Fruit fly (Drosophila melanogaster) whole organism, embryonic: Measurements from ENCODE around the gene r2d2.

Source experiments
- Atf6 ChIP-seq: fragments of 200-800 bp; sonication (Bioruptor generic); IDR thresholded peaks from 2 replicates; pipeline ENCODE4 v1.3.6; 2022; ENCODE audit warnings: missing biosample characterization, missing genetic modification characterization
- CG12071 ChIP-seq: fragments of 200-800 bp; sonication (Bioruptor generic); optimal IDR thresholded peaks from 3 replicates; lab custom pipeline; 2018; ENCODE audit warnings: missing biosample characterization, mild to moderate bottlenecking, missing genetic modification characterization
- CG14710 ChIP-seq: fragments of 200-800 bp; sonication (Bioruptor generic); optimal IDR thresholded peaks from 3 replicates; lab custom pipeline; 2019; ENCODE audit warnings: missing biosample characterization, mild to moderate bottlenecking, missing genetic modification characterization, moderate library complexity
- CG16815 ChIP-seq: fragments of 200-800 bp; sonication (Bioruptor generic); optimal IDR thresholded peaks from 3 replicates; lab custom pipeline; 2017; ENCODE audit warnings: missing biosample characterization, mild to moderate bottlenecking, missing genetic modification characterization
- CG17328 ChIP-seq: fragments of 200-800 bp; sonication (Bioruptor generic); IDR thresholded peaks from 2 replicates; pipeline ENCODE4 v1.3.6; 2022; ENCODE audit warnings: missing biosample characterization, missing genetic modification characterization
- CG17829 ChIP-seq: fragments of 200-800 bp; optimal IDR thresholded peaks from 2 replicates; lab custom pipeline; 2019; ENCODE audit warnings: missing biosample characterization, mild to moderate bottlenecking, missing genetic modification characterization, moderate library complexity
- CG2712 ChIP-seq: fragments of 200-800 bp; optimal IDR thresholded peaks from 3 replicates; lab custom pipeline; 2019; ENCODE audit warnings: missing biosample characterization, mild to moderate bottlenecking, missing genetic modification characterization, moderate library complexity
- CG32767 ChIP-seq: fragments of 200-800 bp; sonication (Bioruptor generic); IDR thresholded peaks from 2 replicates; pipeline ENCODE4 v1.3.6; 2022; ENCODE audit warnings: missing biosample characterization, missing genetic modification characterization
- CG3281 ChIP-seq: fragments of 200-800 bp; sonication (Bioruptor generic); optimal IDR thresholded peaks from 3 replicates; lab custom pipeline; 2017; ENCODE audit warnings: missing biosample characterization, mild to moderate bottlenecking, missing genetic modification characterization
- CG6254 ChIP-seq: fragments of 200-800 bp; sonication (Bioruptor generic); optimal IDR thresholded peaks from 3 replicates; lab custom pipeline; 2017; ENCODE audit warnings: mild to moderate bottlenecking, missing biosample characterization, missing genetic modification reagents, missing genetic modification characterization
- CG6813 ChIP-seq: fragments of 200-800 bp; sonication (Bioruptor generic); optimal IDR thresholded peaks from 2 replicates; lab custom pipeline; 2017; ENCODE audit warnings: missing biosample characterization, missing genetic modification characterization, mild to moderate bottlenecking, moderate library complexity, missing genetic modification reagents
- CG7271 ChIP-seq: fragments of 200-800 bp; sonication (Bioruptor generic); optimal IDR thresholded peaks from 2 replicates; lab custom pipeline; 2018; ENCODE audit warnings: missing biosample characterization, mild to moderate bottlenecking, missing genetic modification characterization, moderate library complexity
- CG7556 ChIP-seq: fragments of 200-800 bp; sonication (Bioruptor generic); optimal IDR thresholded peaks from 2 replicates; lab custom pipeline; 2017; ENCODE audit warnings: missing biosample characterization, mild to moderate bottlenecking, missing genetic modification characterization
- CG9817 ChIP-seq: fragments of 200-800 bp; sonication (Bioruptor generic); optimal IDR thresholded peaks from 2 replicates; lab custom pipeline; 2018; ENCODE audit warnings: missing biosample characterization, mild to moderate bottlenecking, missing genetic modification characterization, moderate library complexity
- CG9932 ChIP-seq: fragments of 200-800 bp; sonication (Bioruptor generic); IDR thresholded peaks from 2 replicates; pipeline ENCODE4 v1.3.6; 2022; ENCODE audit warnings: missing biosample characterization, missing genetic modification characterization
- Dip3 ChIP-seq: fragments of 200-800 bp; sonication (Bioruptor generic); optimal IDR thresholded peaks from 3 replicates; lab custom pipeline; 2016; ENCODE audit warnings: missing biosample characterization, missing genetic modification characterization
- Drgx ChIP-seq: fragments of 200-800 bp; sonication (Bioruptor generic); IDR thresholded peaks from 2 replicates; pipeline ENCODE4 v1.3.6; 2022; ENCODE audit warnings: missing biosample characterization, missing genetic modification characterization
- Fer1 ChIP-seq: fragments of 200-800 bp; sonication (Bioruptor generic); optimal IDR thresholded peaks from 2 replicates; lab custom pipeline; 2017; ENCODE audit warnings: missing biosample characterization, mild to moderate bottlenecking, missing genetic modification characterization
- Fer3 ChIP-seq: fragments of 200-800 bp; sonication (Bioruptor generic); optimal IDR thresholded peaks from 2 replicates; lab custom pipeline; 2018; ENCODE audit warnings: missing biosample characterization, mild to moderate bottlenecking, missing genetic modification characterization, moderate library complexity
- HLH3B ChIP-seq: fragments of 200-800 bp; sonication (Bioruptor generic); IDR thresholded peaks from 2 replicates; pipeline ENCODE4 v1.3.6; 2022; ENCODE audit warnings: missing biosample characterization, missing genetic modification characterization
- MBD-R2 ChIP-seq: fragments of 200-800 bp; sonication (Bioruptor generic); IDR thresholded peaks from 2 replicates; pipeline ENCODE4 v1.3.6; 2022; ENCODE audit warnings: missing biosample characterization, missing genetic modification characterization
- Ptx1 ChIP-seq: fragments of 200-800 bp; sonication (Bioruptor generic); IDR thresholded peaks from 2 replicates; pipeline ENCODE4 v1.3.6; 2022; ENCODE audit warnings: missing biosample characterization, missing genetic modification characterization
- Sox100B ChIP-seq: fragments of 200-800 bp; sonication (Bioruptor generic); optimal IDR thresholded peaks from 3 replicates; lab custom pipeline; 2018; ENCODE audit warnings: missing biosample characterization, mild to moderate bottlenecking, missing genetic modification characterization
- Sox102F ChIP-seq: fragments of 200-800 bp; sonication (Bioruptor generic); optimal IDR thresholded peaks from 2 replicates; lab custom pipeline; 2018; ENCODE audit warnings: missing biosample characterization, mild to moderate bottlenecking, missing genetic modification characterization, moderate library complexity
- Xrp1 ChIP-seq: fragments of 200-800 bp; sonication (Bioruptor generic); IDR thresholded peaks from 2 replicates; pipeline ENCODE4 v1.3.6; 2022; ENCODE audit warnings: missing biosample characterization, missing genetic modification characterization
- az2 ChIP-seq: fragments of 200-800 bp; sonication (Bioruptor generic); optimal IDR thresholded peaks from 3 replicates; lab custom pipeline; 2016; ENCODE audit warnings: missing biosample characterization, missing genetic modification characterization
- ci ChIP-seq: fragments of 200-800 bp; sonication (Bioruptor generic); IDR thresholded peaks from 3 replicates; pipeline ENCODE4 v1.3.6; 2022; ENCODE audit warnings: missing biosample characterization, missing genetic modification characterization
- corto ChIP-seq: fragments of 200-800 bp; sonication (Bioruptor generic); optimal IDR thresholded peaks from 2 replicates; lab custom pipeline; 2016; ENCODE audit warnings: missing biosample characterization, mild to moderate bottlenecking, missing genetic modification characterization, moderate library complexity
- dmrt99B ChIP-seq: fragments of 200-800 bp; sonication (Bioruptor generic); optimal IDR thresholded peaks from 2 replicates; lab custom pipeline; 2018; ENCODE audit warnings: missing biosample characterization, mild to moderate bottlenecking, missing genetic modification characterization, moderate library complexity
- dysf ChIP-seq: fragments of 200-800 bp; sonication (Bioruptor generic); IDR thresholded peaks from 3 replicates; pipeline ENCODE4 v1.3.6; 2022; ENCODE audit warnings: missing biosample characterization, missing genetic modification characterization
- gem ChIP-seq: fragments of 200-800 bp; sonication (Bioruptor generic); optimal IDR thresholded peaks from 2 replicates; lab custom pipeline; 2019; ENCODE audit warnings: missing biosample characterization, mild to moderate bottlenecking, missing genetic modification characterization, moderate library complexity
- gro ChIP-seq: fragments of 200-800 bp; sonication (Bioruptor generic); optimal IDR thresholded peaks from 2 replicates; lab custom pipeline; 2016; ENCODE audit warnings: missing biosample characterization, missing genetic modification characterization
- insv ChIP-seq, 2 experiments: fragments of 200-800 bp; sonication (Bioruptor generic); optimal IDR thresholded peaks; 3 replicates each; lab custom pipeline; 2016 to 2018; ENCODE audit warnings: missing biosample characterization in 2 of 2, missing genetic modification characterization in 2 of 2
- lab ChIP-seq: fragments of 200-800 bp; sonication (Bioruptor generic); optimal IDR thresholded peaks from 3 replicates; lab custom pipeline; 2017; ENCODE audit warnings: missing biosample characterization, missing genetic modification characterization, mild to moderate bottlenecking, moderate library complexity, missing genetic modification reagents
- lola ChIP-seq, 3 experiments: fragments of >200 bp in 2 of 3; fragments of 200-800 bp in 1 of 3; sonication (Bioruptor generic) in 1 of 3; optimal IDR thresholded peaks; 2 replicates each; lab custom pipeline; 2017 to 2019; ENCODE audit warnings: missing biosample characterization in 3 of 3, missing genetic modification characterization in 3 of 3, mild to moderate bottlenecking in 1 of 3, moderate library complexity in 1 of 3
- nmo ChIP-seq: fragments of 200-800 bp; sonication (Bioruptor generic); optimal IDR thresholded peaks from 2 replicates; lab custom pipeline; 2018; ENCODE audit warnings: missing biosample characterization, mild to moderate bottlenecking, missing genetic modification characterization, moderate library complexity
- org-1 ChIP-seq: fragments of 200-800 bp; sonication (Bioruptor generic); optimal IDR thresholded peaks from 2 replicates; lab custom pipeline; 2017; ENCODE audit warnings: missing biosample characterization, missing genetic modification characterization
- phol ChIP-seq: fragments of 200-800 bp; sonication (Bioruptor generic); optimal IDR thresholded peaks from 3 replicates; lab custom pipeline; 2018; ENCODE audit warnings: missing biosample characterization, mild to moderate bottlenecking, missing genetic modification characterization, moderate library complexity
- prd ChIP-seq, 3 experiments: fragments of >200 bp in 2 of 3; fragments of 200-800 bp in 1 of 3; sonication (Bioruptor generic) in 1 of 3; optimal IDR thresholded peaks in 2 of 3; IDR thresholded peaks in 1 of 3; 2 replicates in 2 of 3; 3 replicates in 1 of 3; pipeline versions ENCODE4 v1.3.6 to Lab custom; 2017 to 2022; ENCODE audit warnings: missing biosample characterization in 1 of 3, missing genetic modification characterization in 1 of 3
- row ChIP-seq: fragments of 200-800 bp; sonication (Bioruptor generic); IDR thresholded peaks from 3 replicates; pipeline ENCODE4 v1.3.6; 2022; ENCODE audit warnings: missing biosample characterization, missing genetic modification characterization
- scrt ChIP-seq: fragments of 200-800 bp; sonication (Bioruptor generic); optimal IDR thresholded peaks from 2 replicates; lab custom pipeline; 2018; ENCODE audit warnings: missing biosample characterization, mild to moderate bottlenecking, missing genetic modification characterization, moderate library complexity
- slou ChIP-seq: fragments of 200-800 bp; sonication (Bioruptor generic); optimal IDR thresholded peaks from 3 replicates; lab custom pipeline; 2016; ENCODE audit warnings: missing biosample characterization, missing genetic modification characterization
- stc ChIP-seq: fragments of 200-800 bp; sonication (Bioruptor generic); IDR thresholded peaks from 2 replicates; pipeline ENCODE4 v1.3.6; 2022; ENCODE audit warnings: missing biosample characterization, missing genetic modification characterization
- wdn ChIP-seq: fragments of 200-800 bp; sonication (Bioruptor generic); IDR thresholded peaks from 2 replicates; pipeline ENCODE4 v1.3.6; 2022; ENCODE audit warnings: missing biosample characterization, missing genetic modification characterization

The r2d2 gene

dm6 chr2L:7851609-7852008, 51.7 kb downstream of the r2d2 start (continued):
- TF ChIP-seq ci (peak; percentile 49; the same call in 1 of the 3 replicates), Sox102F (GFP tag; lab: Kevin White, UChicago) (peak; percentile 55), Xrp1 (GFP tag; lab: Robert Waterston, UW) (peak; percentile 61; the same call in 1 of the 2 replicates), CG32767 (GFP tag; lab: Robert Waterston, UW) (no peak), Drgx (no peak), HLH3B (GFP tag; lab: Robert Waterston, UW) (peak; percentile 52), CG17328 (GFP tag; lab: Robert Waterston, UW) (peak; percentile 25; the same call in 1 of the 2 replicates), CG16815 (GFP tag; lab: Kevin White, UChicago) (peak; percentile 19), dmrt99B (tag; lab: Kevin White, UChicago) (peak; percentile 64), gro (GFP tag; lab: Kevin White, UChicago) (no peak), corto (GFP tag; lab: Kevin White, UChicago) (no peak), CG6254 (GFP tag; lab: Kevin White, UChicago) (no peak), MBD-R2 (no peak), CG17829 (peak; percentile 25), Fer1 (GFP tag; lab: Kevin White, UChicago) (peak; percentile 53), wdn (GFP tag; lab: Robert Waterston, UW) (no peak), lab (GFP tag; lab: Kevin White, UChicago) (peak; percentile 59), prd (optimal IDR thresholded peaks at IDR 0.05; lab: Kevin White, UChicago) (no peak), prd (GFP tag; IDR thresholded peaks at IDR 0.05; lab: Robert Waterston, UW) (peak; percentile 70), CG9932 (no peak), gem (tag; lab: Kevin White, UChicago) (peak; percentile 70), dysf (GFP tag; lab: Robert Waterston, UW) (peak; percentile 51; the same call in 2 of the 3 replicates), CG7556 (GFP tag; lab: Kevin White, UChicago) (peak; percentile 53), nmo (GFP tag; lab: Kevin White, UChicago) (peak; percentile 32), CG6813 (peak; percentile 22), az2 (GFP tag; lab: Kevin White, UChicago) (peak; percentile 22), CG14710 (tag; lab: Kevin White, UChicago) (peak; percentile 29), Ptx1 (GFP tag; lab: Robert Waterston, UW) (0 out of 2 replicates have a peak, but pooled peaks have one; percentile 10), Dip3 (GFP tag; lab: Kevin White, UChicago) (no peak), insv (GFP tag; optimal IDR thresholded peaks at IDR 0.05; lab: Kevin White, UChicago) (no peak), CG9817 (tag; lab: Kevin White, UChicago) (peak; percentile 19), CG3281 (peak; percentile 21), scrt (GFP tag; lab: Kevin White, UChicago) (peak; percentile 1), stc (peak; percentile 28; the same call in 1 of the 2 replicates), CG7271 (tag; lab: Kevin White, UChicago) (no peak), org-1 (GFP tag; lab: Kevin White, UChicago) (peak; percentile 12), Atf6 (0 out of 2 replicates have a peak, but pooled peaks have one; percentile 14), Fer3 (tag; lab: Kevin White, UChicago) (peak; percentile 19), lola (GFP tag; optimal IDR thresholded peaks at IDR 0.05; lab: Kevin White, UChicago) (peak in 1 of 3 experiments; percentile 23), CG12071 (GFP tag; lab: Kevin White, UChicago) (no peak), CG2712 (tag; lab: Kevin White, UChicago) (peak; percentile 60), row (GFP tag; lab: Robert Waterston, UW) (peak; percentile 62), Sox100B (GFP tag; lab: Kevin White, UChicago) (peak; percentile 8), slou (GFP tag; lab: Kevin White, UChicago) (no peak), phol (peak; percentile 51)
